Worm (Caenorhabditis elegans) whole organism, midembryonic: ENCODE results near the gene gpx-3.

Source experiments
- cog-1 ChIP-seq: sonication (generic microtip); optimal IDR thresholded peaks from 2 replicates; lab custom pipeline; 2016; ENCODE audit warnings: missing genetic modification characterization, missing compliant biosample characterization
- klf-2 ChIP-seq: fragments of 200-800 bp; sonication (Bioruptor generic); conservative IDR thresholded peaks from 2 replicates; pipeline ENCODE4 v1.3.6; 2022; ENCODE audit warnings: missing genetic modification reagents, missing genetic modification characterization, missing compliant biosample characterization
- med-1 ChIP-seq: sonication (generic microtip); optimal IDR thresholded peaks from 2 replicates; lab custom pipeline; 2017; ENCODE audit warnings: missing genetic modification characterization, mild to moderate bottlenecking, missing compliant biosample characterization, antibody characterized with exemption, missing genetic modification reagents; ENCODE audit not compliant: insufficient read depth
- ref-1 ChIP-seq: fragments of 200-800 bp; sonication (Bioruptor generic); conservative IDR thresholded peaks from 2 replicates; pipeline ENCODE4 v1.3.6; 2022; ENCODE audit warnings: missing genetic modification reagents, missing genetic modification characterization, missing compliant biosample characterization
- ztf-23 ChIP-seq: fragments of 200-800 bp; sonication (Bioruptor generic); IDR thresholded peaks from 2 replicates; pipeline ENCODE4 v1.3.6; 2022; ENCODE audit warnings: missing genetic modification reagents, missing genetic modification characterization, missing compliant biosample characterization

DNA sequence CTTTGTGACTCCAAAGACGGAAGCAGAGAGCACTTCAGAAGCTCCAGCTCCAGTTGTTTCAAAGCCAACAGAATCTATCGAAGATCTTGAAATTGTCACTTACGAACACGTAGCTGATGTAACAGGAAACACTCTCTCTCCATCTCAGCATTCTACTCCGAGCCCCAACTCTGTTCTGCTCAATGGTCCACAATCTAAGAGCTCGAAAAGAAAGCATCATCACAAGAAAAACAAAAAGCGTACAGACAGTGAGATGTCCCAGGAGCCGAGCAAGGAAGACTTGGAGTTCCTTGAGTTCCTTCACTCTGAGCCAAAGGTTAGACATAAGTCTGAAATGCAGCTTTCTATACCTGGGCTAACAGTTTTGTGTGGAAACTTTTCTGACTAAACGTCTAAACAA lies 31.7 kb upstream of the gpx-3 start:
- TF ChIP-seq ref-1 (GFP tag; lab: Robert Waterston, UW) (no peak), med-1 (GFP tag; lab: Kevin White, UChicago) (no peak), cog-1 (tag; lab: Kevin White, UChicago) (no peak), klf-2 (GFP tag; lab: Robert Waterston, UW) (no peak), ztf-23 (GFP tag; lab: Robert Waterston, UW) (no peak)
